Worm (Caenorhabditis elegans) whole organism, L3 larva: ENCODE data around the gene srbc-7.
"Not testable (repeated sequence)": the region's sequence is repeated elsewhere in the genome, so short reads cannot be mapped to it uniquely, and the experiment has no call there.

Experiments
- R02D3.7 ChIP-seq: fragments of 150-350 bp; optimal IDR thresholded peaks from 2 replicates; lab custom pipeline; 2014; ENCODE audit warnings: missing biosample characterization, missing genetic modification characterization
- ZK546.5 ChIP-seq: sonication (generic microtip); optimal IDR thresholded peaks from 2 replicates; lab custom pipeline; 2017; ENCODE audit warnings: missing biosample characterization, missing genetic modification characterization
- ama-1 ChIP-seq: fragments of 150-350 bp; optimal IDR thresholded peaks from 2 replicates; lab custom pipeline; 2018
- ceh-16 ChIP-seq: sonication (generic microtip); optimal IDR thresholded peaks from 2 replicates; lab custom pipeline; 2017; ENCODE audit warnings: missing biosample characterization, missing genetic modification characterization
- ceh-28 ChIP-seq: fragments of 150-350 bp; optimal IDR thresholded peaks from 2 replicates; lab custom pipeline; 2014; ENCODE audit warnings: missing biosample characterization, missing genetic modification reagents, missing genetic modification characterization
- ceh-82 ChIP-seq: fragments of 150-350 bp; optimal IDR thresholded peaks from 2 replicates; lab custom pipeline; 2014; ENCODE audit warnings: missing biosample characterization, missing genetic modification characterization
- daf-12 ChIP-seq: fragments of 150-350 bp; optimal IDR thresholded peaks from 2 replicates; lab custom pipeline; 2014; ENCODE audit warnings: missing biosample characterization, missing genetic modification reagents, missing genetic modification characterization
- egl-27 ChIP-seq: sonication (generic microtip); optimal IDR thresholded peaks from 4 replicates; lab custom pipeline; 2017; ENCODE audit warnings: missing biosample characterization, missing genetic modification reagents, missing genetic modification characterization
- egl-5 ChIP-seq: fragments of 150-350 bp; optimal IDR thresholded peaks from 2 replicates; lab custom pipeline; 2017; ENCODE audit warnings: missing biosample characterization, missing genetic modification reagents, missing genetic modification characterization, inconsistent platforms
- elt-1 ChIP-seq: fragments of 150-350 bp; optimal IDR thresholded peaks from 2 replicates; lab custom pipeline; 2014; ENCODE audit warnings: missing biosample characterization, missing genetic modification characterization
- elt-3 ChIP-seq, 3 experiments: fragments of 150-350 bp in 1 of 3; sonication (generic microtip) in 2 of 3; optimal IDR thresholded peaks; 2 replicates in 2 of 3; 4 replicates in 1 of 3; lab custom pipeline; 2014 to 2017; ENCODE audit warnings: missing biosample characterization in 3 of 3, missing genetic modification characterization in 3 of 3
- eor-1 ChIP-seq, 2 experiments: fragments of 150-350 bp; optimal IDR thresholded peaks; 2 replicates each; lab custom pipeline; 2014 to 2018; ENCODE audit warnings: missing biosample characterization in 2 of 2, missing genetic modification characterization in 2 of 2
- fkh-2 ChIP-seq: fragments of 150-350 bp; optimal IDR thresholded peaks from 2 replicates; lab custom pipeline; 2014; ENCODE audit warnings: missing biosample characterization, missing genetic modification reagents, missing genetic modification characterization
- fos-1 ChIP-seq: fragments of 150-350 bp; optimal IDR thresholded peaks from 2 replicates; lab custom pipeline; 2014; ENCODE audit warnings: missing biosample characterization, missing genetic modification characterization
- hmg-11 ChIP-seq: sonication (generic microtip); optimal IDR thresholded peaks from 2 replicates; lab custom pipeline; 2016; ENCODE audit warnings: missing genetic modification characterization, missing compliant biosample characterization
- jun-1 ChIP-seq: fragments of 150-350 bp; optimal IDR thresholded peaks from 2 replicates; lab custom pipeline; 2014; ENCODE audit warnings: missing biosample characterization, missing genetic modification reagents, missing genetic modification characterization
- lin-15B ChIP-seq: fragments of 150-350 bp; optimal IDR thresholded peaks from 2 replicates; lab custom pipeline; 2014; ENCODE audit warnings: missing biosample characterization, missing genetic modification characterization
- lin-39 ChIP-seq: fragments of 150-350 bp; optimal IDR thresholded peaks from 2 replicates; lab custom pipeline; 2018; ENCODE audit warnings: missing biosample characterization, missing genetic modification reagents, missing genetic modification characterization
- lsy-12 ChIP-seq: sonication (generic microtip); optimal IDR thresholded peaks from 2 replicates; lab custom pipeline; 2016; ENCODE audit warnings: mild to moderate bottlenecking, missing genetic modification characterization, missing compliant biosample characterization
- mdl-1 ChIP-seq: fragments of 150-350 bp; optimal IDR thresholded peaks from 2 replicates; lab custom pipeline; 2014; ENCODE audit warnings: missing biosample characterization, missing genetic modification characterization
- mml-1 ChIP-seq: fragments of 150-350 bp; sonication (generic microtip); optimal IDR thresholded peaks from 3 replicates; lab custom pipeline; 2014; ENCODE audit warnings: missing biosample characterization, missing genetic modification characterization
- nfya-1 ChIP-seq: sonication (generic microtip); optimal IDR thresholded peaks from 2 replicates; lab custom pipeline; 2017; ENCODE audit warnings: missing genetic modification characterization, mild to moderate bottlenecking, missing compliant biosample characterization, antibody characterized with exemption, moderate library complexity; ENCODE audit not compliant: insufficient read depth
- nhr-12 ChIP-seq: fragments of 150-350 bp; optimal IDR thresholded peaks from 2 replicates; lab custom pipeline; 2014; ENCODE audit warnings: missing biosample characterization, missing genetic modification characterization
- nhr-237 ChIP-seq: fragments of 150-350 bp; optimal IDR thresholded peaks from 2 replicates; lab custom pipeline; 2014; ENCODE audit warnings: missing biosample characterization, missing genetic modification characterization
- nhr-25 ChIP-seq: sonication (generic microtip); optimal IDR thresholded peaks from 2 replicates; lab custom pipeline; 2017; ENCODE audit warnings: missing biosample characterization, missing genetic modification characterization
- nhr-28 ChIP-seq: fragments of 150-350 bp; optimal IDR thresholded peaks from 2 replicates; lab custom pipeline; 2014; ENCODE audit warnings: missing biosample characterization, missing genetic modification characterization
- nhr-43 ChIP-seq: sonication (generic microtip); optimal IDR thresholded peaks from 2 replicates; lab custom pipeline; 2016; ENCODE audit warnings: mild to moderate bottlenecking, missing genetic modification characterization, missing compliant biosample characterization; ENCODE audit not compliant: poor library complexity, severe bottlenecking
- nhr-67 ChIP-seq: fragments of 150-350 bp; optimal IDR thresholded peaks from 2 replicates; lab custom pipeline; 2014; ENCODE audit warnings: missing biosample characterization, missing genetic modification characterization
- nhr-76 ChIP-seq: fragments of 150-350 bp; sonication (generic microtip); optimal IDR thresholded peaks from 5 replicates; lab custom pipeline; 2014; ENCODE audit warnings: missing biosample characterization, missing genetic modification characterization
- nhr-77 ChIP-seq: fragments of 150-350 bp; optimal IDR thresholded peaks from 2 replicates; lab custom pipeline; 2014; ENCODE audit warnings: missing biosample characterization, missing genetic modification characterization
- sea-2 ChIP-seq: fragments of 150-350 bp; sonication (generic microtip); optimal IDR thresholded peaks from 4 replicates; lab custom pipeline; 2014; ENCODE audit warnings: missing biosample characterization, missing genetic modification reagents, missing genetic modification characterization
- unc-39 ChIP-seq: sonication (generic microtip); optimal IDR thresholded peaks from 4 replicates; lab custom pipeline; 2017; ENCODE audit warnings: missing biosample characterization, missing genetic modification characterization
- unc-62 ChIP-seq: fragments of 150-350 bp; sonication (generic microtip); optimal IDR thresholded peaks from 4 replicates; lab custom pipeline; 2014; ENCODE audit warnings: missing biosample characterization, missing genetic modification reagents, missing genetic modification characterization
- zag-1 ChIP-seq: fragments of 150-350 bp; optimal IDR thresholded peaks from 2 replicates; lab custom pipeline; 2014; ENCODE audit warnings: missing biosample characterization, missing genetic modification characterization
- ztf-11 ChIP-seq: fragments of 150-350 bp; optimal IDR thresholded peaks from 2 replicates; lab custom pipeline; 2014; ENCODE audit warnings: missing biosample characterization, missing genetic modification characterization

The srbc-7 gene

ce11 chrV:7451421-7451820, 36.0 kb downstream of the srbc-7 start, which contains the start of gene try-11:
Gene try-11, plus strand, starts transcription at chrV:7451721.
- TF ChIP-seq ceh-16 (no peak), ceh-28 (tag; lab: Kevin White, UChicago) (no peak), mdl-1 (tag; lab: Kevin White, UChicago) (no peak), ZK546.5 (tag; lab: Kevin White, UChicago) (no peak), nhr-76 (tag; lab: Kevin White, UChicago) (no peak), egl-5 (tag; lab: Kevin White, UChicago) (no peak), unc-39 (tag; lab: Kevin White, UChicago) (no peak), nhr-43 (tag; lab: Kevin White, UChicago) (no peak), nhr-25 (tag; lab: Kevin White, UChicago) (no peak), nfya-1 (no peak)

- TF ChIP-seq daf-12 (no peak), nhr-12 (tag; lab: Kevin White, UChicago) (no peak), mdl-1 (tag; lab: Kevin White, UChicago) (no peak), hmg-11 (tag; lab: Kevin White, UChicago) (no peak), nhr-77 (tag; lab: Kevin White, UChicago) (no peak), ztf-11 (tag; lab: Kevin White, UChicago) (no peak), jun-1 (tag; lab: Kevin White, UChicago) (no peak), nhr-237 (no peak), nfya-1 (no peak), nhr-67 (no peak), unc-39 (tag; lab: Kevin White, UChicago) (no peak)
These were observed 38.1 kb downstream of the srbc-7 start, which contains the start of gene try-12 for ce11 chrV:7449303-7449827. Gene try-12, plus strand, starts transcription at chrV:7449353.

ce11 chrV:7446965-7447364, 40.5 kb downstream of the srbc-7 start, which contains the start of gene F25E5.5:
Gene F25E5.5, plus strand, starts transcription at chrV:7447265.
- no peak for TF ChIP-seq fos-1 (tag; lab: Kevin White, UChicago)
- no peak for TF ChIP-seq nhr-28 (tag; lab: Kevin White, UChicago)
- TF ChIP-seq daf-12: no peak
- TF ChIP-seq ZK546.5 (tag; lab: Kevin White, UChicago): no peak
- TF ChIP-seq lsy-12 (tag; lab: Kevin White, UChicago): no peak
- TF ChIP-seq mml-1 (tag; lab: Kevin White, UChicago): no peak
- TF ChIP-seq ama-1 (lab: Kevin White, UChicago): no peak
- no peak for TF ChIP-seq unc-39 (tag; lab: Kevin White, UChicago)

- TF ChIP-seq elt-1 (tag; lab: Kevin White, UChicago); nhr-76 (tag; lab: Kevin White, UChicago); sea-2 (GFP tag; lab: Kevin White, UChicago): not testable (repeated sequence)
These were observed 43.1 kb downstream of the srbc-7 start, which contains the start of gene nhr-141 for ce11 chrV:7444331-7444730. Gene nhr-141, plus strand, starts transcription at chrV:7444661.

- TF ChIP-seq egl-5 (tag; lab: Kevin White, UChicago): no peak
- no peak for TF ChIP-seq lin-15B
- no peak for TF ChIP-seq nhr-77 (tag; lab: Kevin White, UChicago)
- no peak for TF ChIP-seq eor-1 (tag; optimal IDR thresholded peaks at IDR 0.05; lab: Kevin White, UChicago)
- no peak for TF ChIP-seq sea-2 (GFP tag; lab: Kevin White, UChicago)
- TF ChIP-seq zag-1 (tag; lab: Kevin White, UChicago): no peak
- no peak for TF ChIP-seq elt-3 (tag; optimal IDR thresholded peaks at IDR 0.05; lab: Kevin White, UChicago)
- no peak for TF ChIP-seq nhr-67
- TF ChIP-seq ceh-16: no peak
- no peak for TF ChIP-seq unc-62 (GFP tag; lab: Kevin White, UChicago)
- TF ChIP-seq nhr-76 (tag; lab: Kevin White, UChicago): no peak
- no peak for TF ChIP-seq R02D3.7
- no peak for TF ChIP-seq unc-39 (tag; lab: Kevin White, UChicago)
- no peak for TF ChIP-seq fkh-2
- TF ChIP-seq lin-39 (tag; lab: Kevin White, UChicago): no peak
- TF ChIP-seq elt-1 (tag; lab: Kevin White, UChicago): no peak
- TF ChIP-seq ceh-82 (tag; lab: Kevin White, UChicago): no peak
- TF ChIP-seq mdl-1 (tag; lab: Kevin White, UChicago): no peak
- TF ChIP-seq egl-27 (tag; lab: Kevin White, UChicago): no peak
- TF ChIP-seq lsy-12 (tag; lab: Kevin White, UChicago): no peak
These were observed 47.6 kb downstream of the srbc-7 start, which contains the start of gene try-13 for ce11 chrV:7439807-7440206. Gene try-13, plus strand, starts transcription at chrV:7440107.
